Worm (Caenorhabditis elegans) whole organism, mixed stage, embryonic: ENCODE measurements around the gene K04C2.3.

Experiments
- lsy-2 ChIP-seq: fragments of 150-350 bp; optimal IDR thresholded peaks from 2 replicates; lab custom pipeline; 2014; ENCODE audit warnings: missing biosample characterization, missing genetic modification characterization
- nhr-12 ChIP-seq: fragments of 150-350 bp; optimal IDR thresholded peaks from 2 replicates; lab custom pipeline; 2014; ENCODE audit warnings: missing biosample characterization, missing genetic modification characterization
- nhr-237 ChIP-seq: fragments of 150-350 bp; optimal IDR thresholded peaks from 2 replicates; lab custom pipeline; 2014; ENCODE audit warnings: missing biosample characterization, missing genetic modification characterization
- pha-4 ChIP-seq: fragments of 150-350 bp; optimal IDR thresholded peaks from 2 replicates; lab custom pipeline; 2018; ENCODE audit warnings: missing biosample characterization, missing genetic modification reagents, missing genetic modification characterization

DNA sequence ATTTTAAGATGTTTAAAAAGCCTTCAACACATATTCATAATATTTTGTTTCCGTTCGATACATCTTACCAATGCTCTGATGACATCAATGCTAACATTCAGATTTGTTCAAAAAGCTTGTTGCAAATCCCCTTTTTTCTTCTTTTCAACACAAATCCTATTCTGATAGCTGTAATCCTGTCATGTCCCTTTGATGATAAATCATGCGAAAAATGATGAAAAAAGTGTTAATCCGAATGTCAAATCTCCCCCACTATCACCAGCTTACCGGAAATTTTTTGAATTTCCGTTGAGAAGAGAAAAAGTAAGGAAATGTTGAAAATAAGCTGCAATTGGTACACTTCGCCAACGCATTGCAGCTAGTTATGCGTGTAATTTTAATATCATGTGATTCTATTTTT lies 8.9 kb downstream of the K04C2.3 start:
- TF ChIP-seq pha-4 (no peak), lsy-2 (tag; lab: Kevin White, UChicago) (no peak), nhr-12 (tag; lab: Kevin White, UChicago) (no peak), nhr-237 (tag; lab: Kevin White, UChicago) (no peak)
